Worm (Caenorhabditis elegans): Measurements from ENCODE around the gene drd-5.
"Not testable (repeated sequence)": the region's sequence is repeated elsewhere in the genome, so short reads cannot be mapped to it uniquely, and the experiment has no call there.

Gene drd-5

DNA sequence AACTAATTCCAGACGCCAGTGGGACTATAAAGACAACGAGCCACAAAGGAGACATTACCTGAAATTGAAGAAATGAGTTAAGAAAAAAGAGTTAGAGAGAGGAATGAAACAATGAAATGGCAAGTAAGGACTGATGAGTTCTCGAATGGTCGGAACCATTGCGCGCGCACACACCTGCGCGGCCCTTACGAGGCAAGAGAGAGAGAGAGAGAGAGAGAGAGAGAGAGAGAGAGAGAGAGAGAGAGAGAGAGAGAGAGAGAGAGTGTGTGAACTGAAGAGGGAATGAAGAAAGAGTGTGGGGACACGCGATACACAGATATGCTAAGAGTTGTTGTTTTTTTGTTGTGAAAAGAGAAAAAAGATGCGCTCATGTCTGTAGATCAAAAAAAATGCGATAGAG, 19.8 kb downstream of the drd-5 start, which contains the start of gene R09F10.8:
R09F10.8 (minus strand) TSS at position 58 of the 400 bp plus-strand sequence.
- TF ChIP-seq unc-62 (GFP tag; optimal IDR thresholded peaks at IDR 0.05 in 1 of 2) (peak in 1 of 2 experiments; percentile 91), unc-62 (tag; optimal IDR thresholded peaks at IDR 0.05) (no peak), ceh-44 (GFP tag; IDR thresholded peaks at IDR 0.05) (no peak)

DNA sequence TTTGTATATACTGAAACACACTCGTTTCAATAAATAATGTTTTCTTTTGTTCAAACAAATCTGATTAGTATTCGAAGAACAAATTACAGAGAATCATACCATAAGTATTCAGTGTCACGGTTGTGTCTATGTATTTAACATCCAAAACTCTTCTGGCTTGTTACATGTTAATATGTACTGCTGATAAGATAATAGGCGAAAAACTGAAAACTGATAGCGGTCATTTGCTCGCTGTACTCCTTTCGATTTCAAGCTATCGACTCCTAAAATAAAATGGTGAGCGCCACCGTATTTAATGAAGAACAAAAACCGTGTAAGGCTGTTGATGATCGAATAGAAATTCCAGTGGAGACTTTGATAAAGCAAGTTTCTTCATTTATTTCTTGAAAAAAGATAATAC, 22.8 kb downstream of the drd-5 start, which contains the start of gene R09F10.1:
R09F10.1 (plus strand) TSS at position 222 of the 400 bp plus-strand sequence.
- TF ChIP-seq pqm-1 (tag; optimal IDR thresholded peaks at IDR 0.05) (peak; percentile 64), lin-15B (tag; optimal IDR thresholded peaks at IDR 0.05) (no peak), dve-1 (tag; optimal IDR thresholded peaks at IDR 0.05; ENCODE audit: insufficient read depth) (peak; percentile 12), daf-16 (GFP tag; optimal IDR thresholded peaks at IDR 0.05) (no peak), daf-16 (tag; optimal IDR thresholded peaks at IDR 0.05) (peak; percentile 60), unc-130 (GFP tag; optimal IDR thresholded peaks at IDR 0.05) (no peak), mes-2 (tag; optimal IDR thresholded peaks at IDR 0.05; ENCODE audit: poor library complexity, severe bottlenecking) (no peak), nhr-28 (tag; optimal IDR thresholded peaks at IDR 0.05) (peak; percentile 56), dmd-6 (GFP tag; IDR thresholded peaks at IDR 0.05) (0 out of 2 replicates have a peak, but pooled peaks have one; percentile 45)

DNA sequence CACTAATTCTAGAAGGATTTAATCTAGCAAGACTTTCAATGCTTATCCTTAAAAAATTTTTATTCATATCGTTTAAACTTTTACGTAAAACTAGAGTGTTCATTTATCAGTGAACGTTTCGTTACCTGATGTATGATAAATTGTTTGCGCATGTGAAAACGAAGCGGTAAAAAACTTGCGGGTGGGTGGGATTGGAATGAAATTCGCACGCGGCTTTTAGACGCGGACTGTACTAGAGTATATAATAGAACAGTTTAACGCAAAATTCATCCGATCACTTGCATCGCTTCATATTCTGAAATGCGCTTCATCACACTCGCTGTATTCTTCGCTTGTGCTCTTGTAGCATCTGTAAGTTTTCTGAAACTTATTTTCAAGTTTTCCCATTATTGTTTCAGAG, 24.3 kb downstream of the drd-5 start, which contains the start of gene abu-9:
abu-9 (plus strand) TSS at position 301 of the 400 bp plus-strand sequence.
- TF ChIP-seq F44E2.7 (GFP tag; IDR thresholded peaks at IDR 0.05); ceh-32 (tag; optimal IDR thresholded peaks at IDR 0.05; ENCODE audit: poor library complexity); ama-1 (optimal IDR thresholded peaks at IDR 0.05): not testable (repeated sequence)

DNA sequence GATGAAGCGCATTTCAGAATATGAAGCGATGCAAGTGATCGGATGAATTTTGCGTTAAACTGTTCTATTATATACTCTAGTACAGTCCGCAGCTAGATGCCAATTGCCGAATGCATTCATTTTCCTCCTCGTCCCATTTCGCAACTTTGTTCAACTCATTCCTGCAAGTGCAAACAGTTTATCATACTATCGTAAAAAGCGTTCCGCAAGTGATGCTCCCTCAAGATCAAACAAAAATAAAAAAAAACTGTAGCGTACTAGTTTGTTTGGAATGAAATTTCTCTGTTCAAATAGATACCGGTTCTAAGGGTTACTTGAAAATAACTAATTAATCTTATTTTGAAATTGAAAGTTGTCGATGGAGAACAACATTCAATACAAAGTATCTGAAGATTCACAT, 25.3 kb downstream of the drd-5 start, which contains the start of gene pqn-57:
pqn-57 (minus strand) TSS at position 101 of the 400 bp plus-strand sequence.
- TF ChIP-seq cey-2 (tag; optimal IDR thresholded peaks at IDR 0.05; ENCODE audit: borderline replicate concordance, insufficient read depth) (no peak), nhr-102 (tag; optimal IDR thresholded peaks at IDR 0.05) (no peak), zip-11 (GFP tag; IDR thresholded peaks at IDR 0.05) (no peak)

DNA sequence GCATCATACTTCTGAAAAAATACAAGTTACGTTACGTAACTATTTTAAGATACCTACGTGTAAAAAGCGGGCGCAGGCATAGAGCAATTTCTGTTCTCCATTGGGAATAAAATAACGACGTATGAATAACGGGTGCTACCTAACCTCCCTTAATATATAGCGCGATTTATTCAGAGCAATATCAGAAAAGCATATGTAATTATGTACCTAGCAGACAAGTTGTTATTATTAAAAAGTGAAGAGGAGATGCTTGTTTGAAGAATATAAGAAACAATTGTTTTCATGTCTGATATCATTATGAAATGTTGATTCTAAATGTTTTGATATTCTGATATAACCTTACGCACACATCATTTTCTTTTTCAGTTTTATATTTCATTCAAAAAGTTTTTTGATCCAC, 27.2 kb downstream of the drd-5 start, which contains the start of gene srh-11:
srh-11 (minus strand) TSS at position 101 of the 400 bp plus-strand sequence.
- TF ChIP-seq set-16 (GFP tag; IDR thresholded peaks at IDR 0.05) (no peak), duxl-1 (tag; optimal IDR thresholded peaks at IDR 0.05; ENCODE audit: poor library complexity) (no peak), unc-39 (tag; optimal IDR thresholded peaks at IDR 0.05) (no peak), dmd-6 (GFP tag; IDR thresholded peaks at IDR 0.05) (no peak), pha-4 (GFP tag; IDR thresholded peaks at IDR 0.05) (no peak), pha-4 (tag; optimal IDR thresholded peaks at IDR 0.05) (no peak), daf-12 (tag; optimal IDR thresholded peaks at IDR 0.05) (no peak), snpc-4 (tag; optimal IDR thresholded peaks at IDR 0.05) (no peak), lin-15B (tag; optimal IDR thresholded peaks at IDR 0.05) (no peak), aly-2 (tag; optimal IDR thresholded peaks at IDR 0.05) (no peak), T20F7.1 (GFP tag; optimal IDR thresholded peaks at IDR 0.05) (no peak), hlh-11 (tag; optimal IDR thresholded peaks at IDR 0.05) (no peak), daf-16 (GFP tag; optimal IDR thresholded peaks at IDR 0.05) (no peak), daf-16 (tag; optimal IDR thresholded peaks at IDR 0.05) (no peak), nhr-42 (GFP tag; IDR thresholded peaks at IDR 0.05) (no peak)

DNA sequence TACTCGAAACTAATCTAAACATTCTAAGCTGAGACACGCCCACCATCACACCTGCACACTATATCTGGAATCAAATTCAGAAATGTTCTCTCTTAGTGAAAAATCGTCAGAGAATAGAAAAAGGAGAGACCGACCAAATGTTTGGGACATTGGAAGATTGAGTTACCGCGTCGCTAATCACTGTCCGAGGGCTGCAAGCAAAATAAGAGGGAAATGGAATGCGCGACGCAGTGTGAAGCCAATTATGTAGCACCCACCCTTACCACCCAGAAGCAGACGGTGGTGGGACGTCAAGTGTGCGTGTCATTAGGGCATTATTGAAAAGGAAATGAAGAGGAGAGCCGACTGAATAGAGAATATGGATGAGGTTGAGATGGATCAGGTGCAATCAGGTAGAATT, 34.6 kb downstream of the drd-5 start:
- TF ChIP-seq daf-8 (GFP tag; IDR thresholded peaks at IDR 0.05), result no peak
- peak; percentile 26 for TF ChIP-seq aha-1 (tag)

All from whole organism, L4 larva.